Worm (Caenorhabditis elegans) whole organism, L3 larva: ENCODE results near the gene R09H10.7.

Source experiments
- ama-1 ChIP-seq: fragments of 150-350 bp; optimal IDR thresholded peaks from 2 replicates; lab custom pipeline; 2018
- ceh-16 ChIP-seq: sonication (generic microtip); optimal IDR thresholded peaks from 2 replicates; lab custom pipeline; 2017; ENCODE audit warnings: missing biosample characterization, missing genetic modification characterization
- ceh-28 ChIP-seq: fragments of 150-350 bp; optimal IDR thresholded peaks from 2 replicates; lab custom pipeline; 2014; ENCODE audit warnings: missing biosample characterization, missing genetic modification reagents, missing genetic modification characterization
- daf-12 ChIP-seq: fragments of 150-350 bp; optimal IDR thresholded peaks from 2 replicates; lab custom pipeline; 2014; ENCODE audit warnings: missing biosample characterization, missing genetic modification reagents, missing genetic modification characterization
- egl-27 ChIP-seq: sonication (generic microtip); optimal IDR thresholded peaks from 4 replicates; lab custom pipeline; 2017; ENCODE audit warnings: missing biosample characterization, missing genetic modification reagents, missing genetic modification characterization
- egl-5 ChIP-seq: fragments of 150-350 bp; optimal IDR thresholded peaks from 2 replicates; lab custom pipeline; 2017; ENCODE audit warnings: missing biosample characterization, missing genetic modification reagents, missing genetic modification characterization, inconsistent platforms
- elt-1 ChIP-seq: fragments of 150-350 bp; optimal IDR thresholded peaks from 2 replicates; lab custom pipeline; 2014; ENCODE audit warnings: missing biosample characterization, missing genetic modification characterization
- elt-2 ChIP-seq: sonication (generic microtip); optimal IDR thresholded peaks from 2 replicates; lab custom pipeline; 2016; ENCODE audit warnings: missing genetic modification reagents, mild to moderate bottlenecking, missing genetic modification characterization, missing compliant biosample characterization
- elt-3 ChIP-seq, 3 experiments: fragments of 150-350 bp in 1 of 3; sonication (generic microtip) in 2 of 3; optimal IDR thresholded peaks; 2 replicates in 2 of 3; 4 replicates in 1 of 3; lab custom pipeline; 2014 to 2017; ENCODE audit warnings: missing biosample characterization in 3 of 3, missing genetic modification characterization in 3 of 3
- eor-1 ChIP-seq, 2 experiments: fragments of 150-350 bp; optimal IDR thresholded peaks; 2 replicates each; lab custom pipeline; 2014 to 2018; ENCODE audit warnings: missing biosample characterization in 2 of 2, missing genetic modification characterization in 2 of 2
- mml-1 ChIP-seq: fragments of 150-350 bp; sonication (generic microtip); optimal IDR thresholded peaks from 3 replicates; lab custom pipeline; 2014; ENCODE audit warnings: missing biosample characterization, missing genetic modification characterization
- nfya-1 ChIP-seq: sonication (generic microtip); optimal IDR thresholded peaks from 2 replicates; lab custom pipeline; 2017; ENCODE audit warnings: missing genetic modification characterization, mild to moderate bottlenecking, missing compliant biosample characterization, antibody characterized with exemption, moderate library complexity; ENCODE audit not compliant: insufficient read depth
- nhr-23 ChIP-seq: fragments of 150-350 bp; optimal IDR thresholded peaks from 2 replicates; lab custom pipeline; 2014; ENCODE audit warnings: missing biosample characterization, missing genetic modification reagents, missing genetic modification characterization
- nhr-77 ChIP-seq: fragments of 150-350 bp; optimal IDR thresholded peaks from 2 replicates; lab custom pipeline; 2014; ENCODE audit warnings: missing biosample characterization, missing genetic modification characterization
- pqm-1 ChIP-seq: fragments of 150-350 bp; optimal IDR thresholded peaks from 2 replicates; lab custom pipeline; 2017; ENCODE audit warnings: missing biosample characterization, missing genetic modification characterization, inconsistent platforms
- sea-2 ChIP-seq: fragments of 150-350 bp; sonication (generic microtip); optimal IDR thresholded peaks from 4 replicates; lab custom pipeline; 2014; ENCODE audit warnings: missing biosample characterization, missing genetic modification reagents, missing genetic modification characterization
- snpc-4 ChIP-seq: fragments of 150-350 bp; optimal IDR thresholded peaks from 2 replicates; lab custom pipeline; 2014; ENCODE audit warnings: missing biosample characterization, missing genetic modification characterization
- tbx-2 ChIP-seq: sonication (generic microtip); optimal IDR thresholded peaks from 2 replicates; lab custom pipeline; 2016; ENCODE audit warnings: mild to moderate bottlenecking, missing genetic modification characterization, missing compliant biosample characterization
- unc-62 ChIP-seq: fragments of 150-350 bp; sonication (generic microtip); optimal IDR thresholded peaks from 4 replicates; lab custom pipeline; 2014; ENCODE audit warnings: missing biosample characterization, missing genetic modification reagents, missing genetic modification characterization

Gene R09H10.7

ce11 chrIV:10666523-10666922, 45.6 kb downstream of the R09H10.7 start, which contains the start of gene epi-1:
TSS of gene epi-1 (plus strand) at chrIV:10666823.
- no peak for TF ChIP-seq mml-1 (tag; lab: Kevin White, UChicago)
- TF ChIP-seq pqm-1 (tag; lab: Kevin White, UChicago), result no peak
- no peak for TF ChIP-seq snpc-4 (tag; lab: Kevin White, UChicago)
- no peak for TF ChIP-seq egl-5 (tag; lab: Kevin White, UChicago)
- no peak for TF ChIP-seq ceh-28 (tag; lab: Kevin White, UChicago)
- TF ChIP-seq elt-2 (tag; lab: Kevin White, UChicago), result no peak
- TF ChIP-seq tbx-2 (tag; lab: Kevin White, UChicago), result no peak
- TF ChIP-seq egl-27, result no peak

- TF ChIP-seq nhr-77 (tag; lab: Kevin White, UChicago), result no peak
- TF ChIP-seq ceh-16, result no peak
- TF ChIP-seq elt-1, result no peak
- no peak for TF ChIP-seq elt-3 (tag; optimal IDR thresholded peaks at IDR 0.05; lab: Kevin White, UChicago)
- no peak for TF ChIP-seq nfya-1
- no peak for TF ChIP-seq snpc-4 (tag; lab: Kevin White, UChicago)
- TF ChIP-seq unc-62, result no peak
- TF ChIP-seq sea-2 (GFP tag; lab: Kevin White, UChicago), result no peak
- TF ChIP-seq nhr-23 (tag; lab: Kevin White, UChicago), result no peak
- TF ChIP-seq eor-1 (tag; optimal IDR thresholded peaks at IDR 0.05; lab: Kevin White, UChicago), result no peak
- no peak for TF ChIP-seq daf-12 (tag; lab: Kevin White, UChicago)
- TF ChIP-seq tbx-2 (tag; lab: Kevin White, UChicago), result no peak
- no peak for TF ChIP-seq ama-1 (lab: Kevin White, UChicago)
These were observed 47.6 kb downstream of the R09H10.7 start for ce11 chrIV:10668561-10668960.
